Worm (Caenorhabditis elegans) whole organism, mixed stage, embryonic: ENCODE results near the gene spp-24.

Experiments used
- blmp-1 ChIP-seq: fragments of 150-350 bp; optimal IDR thresholded peaks from 2 replicates; lab custom pipeline; 2014; ENCODE audit warnings: missing biosample characterization, missing genetic modification characterization
- elt-1 ChIP-seq: sonication (generic microtip); optimal IDR thresholded peaks from 2 replicates; lab custom pipeline; 2017; ENCODE audit warnings: missing genetic modification characterization, mild to moderate bottlenecking, missing compliant biosample characterization, antibody characterized with exemption, moderate library complexity, borderline replicate concordance; ENCODE audit not compliant: insufficient read depth
- nhr-76 ChIP-seq: sonication (generic microtip); optimal IDR thresholded peaks from 2 replicates; lab custom pipeline; 2017; ENCODE audit warnings: missing biosample characterization, missing genetic modification characterization
- unc-62 ChIP-seq: fragments of 150-350 bp; optimal IDR thresholded peaks from 2 replicates; lab custom pipeline; 2014; ENCODE audit warnings: missing biosample characterization, missing genetic modification reagents, missing genetic modification characterization

- no peak for TF ChIP-seq elt-1 (tag; lab: Kevin White, UChicago)
- no peak for TF ChIP-seq nhr-76 (tag; lab: Kevin White, UChicago)
- TF ChIP-seq unc-62 (GFP tag; lab: Kevin White, UChicago): no peak
- no peak for TF ChIP-seq blmp-1
Observed at ce11 chrII:41914-42313, 2.6 kb upstream of the spp-24 start, which contains the start of gene F23F1.10.
